Worm (Caenorhabditis elegans) whole organism, midembryonic: Measurements from ENCODE around the gene ZK682.7.

Experiments used
- T22C8.4 ChIP-seq: fragments of 200-800 bp; sonication (Bioruptor generic); IDR thresholded peaks from 2 replicates; pipeline ENCODE4 v1.3.6; 2022; ENCODE audit warnings: missing genetic modification characterization, missing compliant biosample characterization
- cog-1 ChIP-seq: sonication (generic microtip); optimal IDR thresholded peaks from 2 replicates; lab custom pipeline; 2016; ENCODE audit warnings: missing genetic modification characterization, missing compliant biosample characterization
- flt-1 ChIP-seq: fragments of 200-800 bp; sonication (Bioruptor generic); IDR thresholded peaks from 2 replicates; pipeline ENCODE4 v1.3.6; 2022; ENCODE audit warnings: missing genetic modification characterization, missing compliant biosample characterization
- klf-2 ChIP-seq: fragments of 200-800 bp; sonication (Bioruptor generic); conservative IDR thresholded peaks from 2 replicates; pipeline ENCODE4 v1.3.6; 2022; ENCODE audit warnings: missing genetic modification reagents, missing genetic modification characterization, missing compliant biosample characterization
- med-1 ChIP-seq: sonication (generic microtip); optimal IDR thresholded peaks from 2 replicates; lab custom pipeline; 2017; ENCODE audit warnings: missing genetic modification characterization, mild to moderate bottlenecking, missing compliant biosample characterization, antibody characterized with exemption, missing genetic modification reagents; ENCODE audit not compliant: insufficient read depth
- ref-1 ChIP-seq: fragments of 200-800 bp; sonication (Bioruptor generic); conservative IDR thresholded peaks from 2 replicates; pipeline ENCODE4 v1.3.6; 2022; ENCODE audit warnings: missing genetic modification reagents, missing genetic modification characterization, missing compliant biosample characterization
- tab-1 ChIP-seq: fragments of 200-800 bp; sonication (Bioruptor generic); IDR thresholded peaks from 2 replicates; pipeline ENCODE4 v1.3.6; 2022; ENCODE audit warnings: missing genetic modification characterization, missing compliant biosample characterization
- ztf-23 ChIP-seq: fragments of 200-800 bp; sonication (Bioruptor generic); IDR thresholded peaks from 2 replicates; pipeline ENCODE4 v1.3.6; 2022; ENCODE audit warnings: missing genetic modification reagents, missing genetic modification characterization, missing compliant biosample characterization
- ztf-29 ChIP-seq: fragments of 200-800 bp; sonication (Bioruptor generic); IDR thresholded peaks from 2 replicates; pipeline ENCODE4 v1.3.6; 2022; ENCODE audit warnings: missing genetic modification reagents, missing genetic modification characterization, missing compliant biosample characterization

ZK682.7 gene

ce11 chrV:9312377-9312776 lies 20.4 kb upstream of the ZK682.7 start:
- TF ChIP-seq klf-2 (GFP tag; lab: Robert Waterston, UW) (no peak), med-1 (GFP tag; lab: Kevin White, UChicago) (no peak), ref-1 (GFP tag; lab: Robert Waterston, UW) (no peak), ztf-23 (GFP tag; lab: Robert Waterston, UW) (no peak), flt-1 (GFP tag; lab: Robert Waterston, UW) (no peak), ztf-29 (no peak), cog-1 (tag; lab: Kevin White, UChicago) (no peak), T22C8.4 (GFP tag; lab: Robert Waterston, UW) (no peak), tab-1 (GFP tag; lab: Robert Waterston, UW) (no peak)

- TF ChIP-seq klf-2 (GFP tag; lab: Robert Waterston, UW), result no peak
- TF ChIP-seq tab-1 (GFP tag; lab: Robert Waterston, UW), result no peak
- TF ChIP-seq flt-1 (GFP tag; lab: Robert Waterston, UW), result no peak
- TF ChIP-seq ztf-29, result no peak
- no peak for TF ChIP-seq cog-1 (tag; lab: Kevin White, UChicago)
- TF ChIP-seq ref-1 (GFP tag; lab: Robert Waterston, UW), result no peak
- TF ChIP-seq med-1 (GFP tag; lab: Kevin White, UChicago), result no peak
- no peak for TF ChIP-seq T22C8.4 (GFP tag; lab: Robert Waterston, UW)
Observed at ce11 chrV:9305116-9305515, 13.2 kb upstream of the ZK682.7 start, which contains the start of gene F44A2.3. Gene F44A2.3, plus strand, starts transcription at chrV:9305416.

- no peak for TF ChIP-seq ztf-29
- no peak for TF ChIP-seq ref-1 (GFP tag; lab: Robert Waterston, UW)
- no peak for TF ChIP-seq T22C8.4 (GFP tag; lab: Robert Waterston, UW)
- no peak for TF ChIP-seq klf-2 (GFP tag; lab: Robert Waterston, UW)
- TF ChIP-seq flt-1 (GFP tag; lab: Robert Waterston, UW), result no peak
- no peak for TF ChIP-seq ztf-23 (GFP tag; lab: Robert Waterston, UW)
- TF ChIP-seq med-1 (GFP tag; lab: Kevin White, UChicago), result no peak
- TF ChIP-seq tab-1 (GFP tag; lab: Robert Waterston, UW), result no peak
- TF ChIP-seq cog-1 (tag; lab: Kevin White, UChicago), result no peak
Observed at ce11 chrV:9303026-9303425, 11.1 kb upstream of the ZK682.7 start, which contains the start of gene nhr-39. Gene nhr-39, plus strand, starts transcription at chrV:9303326.

DNA sequence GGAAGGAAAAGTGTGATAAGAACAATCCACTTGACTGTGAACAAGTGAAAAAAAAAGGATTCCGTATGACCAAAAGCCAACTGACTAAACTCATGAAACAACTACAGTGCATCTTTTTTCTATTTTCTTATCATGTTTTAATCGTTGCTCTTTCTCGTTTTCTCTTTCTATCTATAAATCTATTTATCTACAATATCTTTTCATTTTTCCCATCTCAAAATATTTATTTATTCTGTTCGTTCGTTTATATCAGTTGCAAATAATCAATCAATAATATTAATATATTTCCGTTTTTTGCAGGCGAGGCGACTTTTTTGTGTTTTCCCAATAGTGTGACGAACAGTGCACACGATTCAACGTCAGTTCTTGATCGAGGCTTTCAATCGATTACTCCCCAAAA lies 5.4 kb upstream of the ZK682.7 start, which contains the start of gene F44A2.5:
Gene F44A2.5, plus strand, starts transcription at position 301 of the 400 bp plus-strand sequence.
- TF ChIP-seq ztf-23 (GFP tag; lab: Robert Waterston, UW) (no peak), flt-1 (GFP tag; lab: Robert Waterston, UW) (no peak), cog-1 (tag; lab: Kevin White, UChicago) (no peak), tab-1 (GFP tag; lab: Robert Waterston, UW) (no peak), klf-2 (GFP tag; lab: Robert Waterston, UW) (no peak), ref-1 (GFP tag; lab: Robert Waterston, UW) (no peak), med-1 (GFP tag; lab: Kevin White, UChicago) (no peak)

ce11 chrV:9295581-9295980 lies 3.6 kb upstream of the ZK682.7 start:
- no peak for TF ChIP-seq flt-1 (GFP tag; lab: Robert Waterston, UW)
- TF ChIP-seq ztf-23 (GFP tag; lab: Robert Waterston, UW), result no peak
- no peak for TF ChIP-seq tab-1 (GFP tag; lab: Robert Waterston, UW)
- no peak for TF ChIP-seq med-1 (GFP tag; lab: Kevin White, UChicago)
- no peak for TF ChIP-seq klf-2 (GFP tag; lab: Robert Waterston, UW)
- no peak for TF ChIP-seq ref-1 (GFP tag; lab: Robert Waterston, UW)
- TF ChIP-seq ztf-29, result no peak
- TF ChIP-seq T22C8.4 (GFP tag; lab: Robert Waterston, UW), result no peak
- TF ChIP-seq cog-1 (tag; lab: Kevin White, UChicago), result no peak

ce11 chrV:9293359-9293758 lies 1.4 kb upstream of the ZK682.7 start:
- no peak for TF ChIP-seq cog-1 (tag; lab: Kevin White, UChicago)
- TF ChIP-seq tab-1 (GFP tag; lab: Robert Waterston, UW), result peak; percentile 68
- no peak for TF ChIP-seq ztf-29
- no peak for TF ChIP-seq T22C8.4 (GFP tag; lab: Robert Waterston, UW)
- no peak; the same call in 1 of the 2 replicates for TF ChIP-seq klf-2 (GFP tag; lab: Robert Waterston, UW)
- no peak for TF ChIP-seq ztf-23 (GFP tag; lab: Robert Waterston, UW)
- peak; percentile 58; the same call in 1 of the 2 replicates for TF ChIP-seq flt-1 (GFP tag; lab: Robert Waterston, UW)
- no peak for TF ChIP-seq med-1 (GFP tag; lab: Kevin White, UChicago)
- TF ChIP-seq ref-1 (GFP tag; lab: Robert Waterston, UW), result no peak

- TF ChIP-seq med-1 (GFP tag; lab: Kevin White, UChicago) (no peak), flt-1 (GFP tag; lab: Robert Waterston, UW) (no peak), tab-1 (GFP tag; lab: Robert Waterston, UW) (no peak), ref-1 (GFP tag; lab: Robert Waterston, UW) (no peak), T22C8.4 (GFP tag; lab: Robert Waterston, UW) (no peak), cog-1 (tag; lab: Kevin White, UChicago) (no peak)
Observed at ce11 chrV:9287460-9287859, 4.5 kb downstream of the ZK682.7 start, which contains the start of gene lron-2. Gene lron-2, minus strand, starts transcription at chrV:9287560.

DNA sequence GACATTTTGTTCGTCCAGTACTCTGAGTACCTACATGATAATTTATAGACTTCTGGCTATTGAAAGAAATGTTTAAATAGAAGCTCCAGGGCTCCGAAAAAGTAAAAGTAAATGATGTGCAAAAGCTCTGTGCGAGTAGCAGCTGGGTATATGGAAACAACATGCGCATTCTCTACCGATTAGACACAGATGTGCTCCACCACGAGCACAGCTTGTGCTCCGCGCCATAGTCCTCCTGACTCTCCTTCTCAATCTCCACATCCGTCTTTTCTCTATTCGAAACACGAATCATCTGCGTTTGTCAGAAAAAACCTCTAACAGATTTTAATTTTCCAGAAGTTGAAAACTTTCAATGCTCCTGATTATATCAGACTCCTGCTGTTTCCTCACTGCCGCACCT lies 8.5 kb downstream of the ZK682.7 start:
- TF ChIP-seq ztf-29, result no peak
- no peak for TF ChIP-seq tab-1 (GFP tag; lab: Robert Waterston, UW)
- TF ChIP-seq flt-1 (GFP tag; lab: Robert Waterston, UW), result no peak
- TF ChIP-seq cog-1 (tag; lab: Kevin White, UChicago), result no peak
- no peak for TF ChIP-seq ref-1 (GFP tag; lab: Robert Waterston, UW)
- TF ChIP-seq T22C8.4 (GFP tag; lab: Robert Waterston, UW), result no peak
- TF ChIP-seq med-1 (GFP tag; lab: Kevin White, UChicago), result no peak
- TF ChIP-seq klf-2 (GFP tag; lab: Robert Waterston, UW), result no peak
- TF ChIP-seq ztf-23 (GFP tag; lab: Robert Waterston, UW), result no peak

- TF ChIP-seq T22C8.4 (GFP tag; lab: Robert Waterston, UW) (no peak), tab-1 (GFP tag; lab: Robert Waterston, UW) (no peak), ztf-23 (GFP tag; lab: Robert Waterston, UW) (no peak), klf-2 (GFP tag; lab: Robert Waterston, UW) (no peak), ref-1 (GFP tag; lab: Robert Waterston, UW) (no peak), cog-1 (tag; lab: Kevin White, UChicago) (no peak)
Observed at ce11 chrV:9282110-9282509, 9.9 kb downstream of the ZK682.7 start, which contains the start of gene hlh-10. Gene hlh-10, minus strand, starts transcription at chrV:9282210.
